Fruit fly (Drosophila melanogaster) whole organism, embryonic: ENCODE results near the gene gish.

Source experiments
- Adf1 ChIP-seq: fragments of 200-800 bp; sonication (Bioruptor generic); IDR thresholded peaks from 2 replicates; pipeline ENCODE4 v1.3.6; 2022; ENCODE audit warnings: missing biosample characterization, missing genetic modification characterization
- CG10366 ChIP-seq: fragments of 200-800 bp; sonication (Bioruptor generic); IDR thresholded peaks from 2 replicates; pipeline ENCODE4 v1.3.6; 2022; ENCODE audit warnings: missing biosample characterization, missing genetic modification characterization
- CG10462 ChIP-seq: fragments of 200-800 bp; sonication (Bioruptor generic); optimal IDR thresholded peaks from 2 replicates; lab custom pipeline; 2016; ENCODE audit warnings: missing biosample characterization, missing genetic modification characterization
- CG14014 ChIP-seq: fragments of 200-800 bp; sonication (Bioruptor generic); IDR thresholded peaks from 2 replicates; pipeline ENCODE4 v1.3.6; 2022; ENCODE audit warnings: missing biosample characterization, missing genetic modification characterization
- CG14050 ChIP-seq: fragments of 200-800 bp; sonication (Bioruptor generic); IDR thresholded peaks from 3 replicates; pipeline ENCODE4 v1.3.6; 2022; ENCODE audit warnings: missing biosample characterization, missing genetic modification characterization
- CG14860 ChIP-seq: fragments of 200-800 bp; sonication (Bioruptor generic); IDR thresholded peaks from 3 replicates; pipeline ENCODE4 v1.3.6; 2022; ENCODE audit warnings: missing biosample characterization, missing genetic modification characterization; ENCODE audit not compliant: partially characterized antibody
- CG1603 ChIP-seq: fragments of 200-800 bp; sonication (Bioruptor generic); optimal IDR thresholded peaks from 2 replicates; lab custom pipeline; 2019; ENCODE audit warnings: missing biosample characterization, mild to moderate bottlenecking, missing genetic modification characterization, moderate library complexity
- CG17829 ChIP-seq: fragments of 200-800 bp; optimal IDR thresholded peaks from 2 replicates; lab custom pipeline; 2019; ENCODE audit warnings: missing biosample characterization, mild to moderate bottlenecking, missing genetic modification characterization, moderate library complexity
- CG18764 ChIP-seq: fragments of 200-800 bp; sonication (Bioruptor generic); optimal IDR thresholded peaks from 3 replicates; lab custom pipeline; 2016; ENCODE audit warnings: missing biosample characterization, missing genetic modification characterization
- CG2199 ChIP-seq: fragments of 200-800 bp; sonication (Bioruptor generic); IDR thresholded peaks from 3 replicates; pipeline ENCODE4 v1.3.6; 2022; ENCODE audit warnings: missing biosample characterization, missing genetic modification characterization
- CG2202 ChIP-seq: fragments of 200-800 bp; sonication (Bioruptor generic); optimal IDR thresholded peaks from 2 replicates; lab custom pipeline; 2018; ENCODE audit warnings: missing biosample characterization, mild to moderate bottlenecking, missing genetic modification characterization
- CG32767 ChIP-seq: fragments of 200-800 bp; sonication (Bioruptor generic); IDR thresholded peaks from 2 replicates; pipeline ENCODE4 v1.3.6; 2022; ENCODE audit warnings: missing biosample characterization, missing genetic modification characterization
- CG34376 ChIP-seq: fragments of 200-800 bp; sonication (Bioruptor generic); optimal IDR thresholded peaks from 2 replicates; lab custom pipeline; 2018; ENCODE audit warnings: missing biosample characterization, mild to moderate bottlenecking, missing genetic modification characterization
- CG42726 ChIP-seq: fragments of 200-800 bp; sonication (Bioruptor generic); IDR thresholded peaks from 2 replicates; pipeline ENCODE4 v1.3.6; 2022; ENCODE audit warnings: missing biosample characterization, missing genetic modification characterization; ENCODE audit not compliant: partially characterized antibody
- CG6813 ChIP-seq: fragments of 200-800 bp; sonication (Bioruptor generic); optimal IDR thresholded peaks from 2 replicates; lab custom pipeline; 2017; ENCODE audit warnings: missing biosample characterization, missing genetic modification characterization, mild to moderate bottlenecking, moderate library complexity, missing genetic modification reagents
- CG7745 ChIP-seq: fragments of 200-800 bp; sonication (Bioruptor generic); optimal IDR thresholded peaks from 2 replicates; lab custom pipeline; 2018; ENCODE audit warnings: missing biosample characterization, mild to moderate bottlenecking, missing genetic modification characterization, moderate library complexity
- CG9727 ChIP-seq: fragments of 200-800 bp; sonication (Bioruptor generic); optimal IDR thresholded peaks from 3 replicates; lab custom pipeline; 2017; ENCODE audit warnings: missing biosample characterization, mild to moderate bottlenecking, missing genetic modification characterization
- CoRest ChIP-seq: fragments of 200-800 bp; sonication (Bioruptor generic); optimal IDR thresholded peaks from 3 replicates; lab custom pipeline; 2018; ENCODE audit warnings: missing biosample characterization, mild to moderate bottlenecking, missing genetic modification characterization, moderate library complexity
- D ChIP-seq, 2 experiments: fragments of 200-800 bp in 1 of 2; fragments of >200 bp in 1 of 2; sonication (Bioruptor generic) in 1 of 2; optimal IDR thresholded peaks; 2 replicates in 1 of 2; 3 replicates in 1 of 2; lab custom pipeline; 2017; ENCODE audit warnings: mild to moderate bottlenecking in 1 of 2, missing biosample characterization in 1 of 2, missing genetic modification characterization in 1 of 2, missing genetic modification reagents in 1 of 2
- D19B ChIP-seq: fragments of 200-800 bp; sonication (Bioruptor generic); optimal IDR thresholded peaks from 2 replicates; lab custom pipeline; 2017; ENCODE audit warnings: missing biosample characterization, mild to moderate bottlenecking, missing genetic modification characterization
- HmgD ChIP-seq: fragments of 200-800 bp; sonication (Bioruptor generic); optimal IDR thresholded peaks from 3 replicates; lab custom pipeline; 2016; ENCODE audit warnings: missing biosample characterization, missing genetic modification characterization
- Hr39 ChIP-seq: fragments of >200 bp; optimal IDR thresholded peaks from 2 replicates; lab custom pipeline; 2017
- MBD-R2 ChIP-seq: fragments of 200-800 bp; sonication (Bioruptor generic); IDR thresholded peaks from 2 replicates; pipeline ENCODE4 v1.3.6; 2022; ENCODE audit warnings: missing biosample characterization, missing genetic modification characterization
- Max ChIP-seq: fragments of 200-800 bp; sonication (Bioruptor generic); optimal IDR thresholded peaks from 2 replicates; lab custom pipeline; 2016; ENCODE audit warnings: missing biosample characterization, mild to moderate bottlenecking, missing genetic modification characterization
- NC2α ChIP-seq: fragments of 200-800 bp; sonication (Bioruptor generic); optimal IDR thresholded peaks from 2 replicates; lab custom pipeline; 2016; ENCODE audit warnings: missing biosample characterization, missing genetic modification characterization
- Poxn ChIP-seq: fragments of 200-800 bp; sonication (Bioruptor generic); IDR thresholded peaks from 2 replicates; pipeline ENCODE4 v1.3.6; 2022; ENCODE audit warnings: missing biosample characterization, missing genetic modification characterization
- Scr ChIP-seq: fragments of 200-800 bp; sonication (Bioruptor generic); IDR thresholded peaks from 2 replicates; pipeline ENCODE4 v1.3.6; 2022; ENCODE audit warnings: missing biosample characterization, missing genetic modification characterization; ENCODE audit not compliant: partially characterized antibody
- Stat92E ChIP-seq, 3 experiments: fragments of >200 bp in 2 of 3; fragments of 200-800 bp in 1 of 3; sonication (Bioruptor generic) in 1 of 3; optimal IDR thresholded peaks; 2 replicates each; lab custom pipeline; 2017 to 2019; ENCODE audit warnings: missing biosample characterization in 3 of 3, missing genetic modification characterization in 3 of 3, mild to moderate bottlenecking in 1 of 3, moderate library complexity in 1 of 3
- TFAM ChIP-seq: fragments of 200-800 bp; sonication (Bioruptor generic); optimal IDR thresholded peaks from 2 replicates; lab custom pipeline; 2017; ENCODE audit warnings: missing biosample characterization, missing genetic modification characterization, inconsistent platforms
- Xrp1 ChIP-seq: fragments of 200-800 bp; sonication (Bioruptor generic); IDR thresholded peaks from 2 replicates; pipeline ENCODE4 v1.3.6; 2022; ENCODE audit warnings: missing biosample characterization, missing genetic modification characterization
- ab ChIP-seq: fragments of 200-800 bp; sonication (Bioruptor generic); optimal IDR thresholded peaks from 2 replicates; lab custom pipeline; 2016; ENCODE audit warnings: missing biosample characterization, missing genetic modification characterization
- ase ChIP-seq: fragments of 200-800 bp; sonication (Bioruptor generic); IDR thresholded peaks from 3 replicates; pipeline ENCODE4 v1.3.6; 2022; ENCODE audit warnings: missing biosample characterization, missing genetic modification characterization
- bigmax ChIP-seq: fragments of 200-800 bp; sonication (Bioruptor generic); optimal IDR thresholded peaks from 2 replicates; lab custom pipeline; 2018; ENCODE audit warnings: missing biosample characterization, mild to moderate bottlenecking, missing genetic modification characterization
- croc ChIP-seq: fragments of 200-800 bp; sonication (Bioruptor generic); conservative IDR thresholded peaks from 3 replicates; pipeline ENCODE4 v1.3.6; 2022; ENCODE audit warnings: missing biosample characterization, missing genetic modification characterization
- crp ChIP-seq, 2 experiments: fragments of 200-800 bp; sonication (Bioruptor generic); optimal IDR thresholded peaks; 2 replicates in 1 of 2; 3 replicates in 1 of 2; lab custom pipeline; 2017; ENCODE audit warnings: missing biosample characterization in 2 of 2, missing genetic modification characterization in 2 of 2, mild to moderate bottlenecking in 1 of 2, moderate library complexity in 1 of 2
- en ChIP-seq: fragments of 200-800 bp; sonication (Bioruptor generic); optimal IDR thresholded peaks from 2 replicates; lab custom pipeline; 2016; ENCODE audit warnings: missing biosample characterization, missing genetic modification characterization
- fd3F ChIP-seq: fragments of 200-800 bp; sonication (Bioruptor generic); optimal IDR thresholded peaks from 2 replicates; lab custom pipeline; 2018; ENCODE audit warnings: missing biosample characterization, mild to moderate bottlenecking, missing genetic modification characterization, moderate library complexity
- gt ChIP-seq: fragments of 200-800 bp; sonication (Bioruptor generic); IDR thresholded peaks from 2 replicates; pipeline ENCODE4 v1.3.6; 2022; ENCODE audit warnings: missing biosample characterization, missing genetic modification characterization
- jigr1 ChIP-seq: fragments of 200-800 bp; sonication (Bioruptor generic); IDR thresholded peaks from 3 replicates; pipeline ENCODE4 v1.3.6; 2022; ENCODE audit warnings: missing biosample characterization, missing genetic modification characterization
- jing ChIP-seq: fragments of 200-800 bp; sonication (Bioruptor generic); optimal IDR thresholded peaks from 2 replicates; lab custom pipeline; 2018; ENCODE audit warnings: missing biosample characterization, mild to moderate bottlenecking, missing genetic modification characterization
- kay ChIP-seq: fragments of 200-800 bp; sonication (Bioruptor generic); optimal IDR thresholded peaks from 2 replicates; lab custom pipeline; 2016; ENCODE audit warnings: missing biosample characterization, missing genetic modification characterization
- ken ChIP-seq: fragments of 200-800 bp; sonication (Bioruptor generic); IDR thresholded peaks from 3 replicates; pipeline ENCODE4 v1.3.6; 2022; ENCODE audit warnings: missing biosample characterization, missing genetic modification characterization
- nom ChIP-seq: fragments of 200-800 bp; sonication (Bioruptor generic); optimal IDR thresholded peaks from 2 replicates; lab custom pipeline; 2017; ENCODE audit warnings: missing biosample characterization, missing genetic modification characterization, mild to moderate bottlenecking, moderate library complexity, missing genetic modification reagents
- org-1 ChIP-seq: fragments of 200-800 bp; sonication (Bioruptor generic); optimal IDR thresholded peaks from 2 replicates; lab custom pipeline; 2017; ENCODE audit warnings: missing biosample characterization, missing genetic modification characterization
- rib ChIP-seq: fragments of 200-800 bp; sonication (Bioruptor generic); IDR thresholded peaks from 2 replicates; pipeline ENCODE4 v1.3.6; 2022; ENCODE audit warnings: missing biosample characterization, missing genetic modification characterization
- seq ChIP-seq: fragments of 200-800 bp; sonication (Bioruptor generic); IDR thresholded peaks from 2 replicates; pipeline ENCODE4 v1.3.6; 2022; ENCODE audit warnings: missing biosample characterization, missing genetic modification characterization
- tio ChIP-seq: fragments of 200-800 bp; sonication (Bioruptor generic); optimal IDR thresholded peaks from 2 replicates; lab custom pipeline; 2017; ENCODE audit warnings: missing biosample characterization, missing genetic modification characterization, inconsistent platforms
- tll ChIP-seq, 2 experiments: fragments of 200-800 bp in 1 of 2; fragments of >200 bp in 1 of 2; sonication (Bioruptor generic) in 1 of 2; optimal IDR thresholded peaks; 2 replicates each; lab custom pipeline; 2017 to 2019; ENCODE audit warnings: missing biosample characterization in 2 of 2, missing genetic modification characterization in 2 of 2, mild to moderate bottlenecking in 1 of 2, moderate library complexity in 1 of 2

gish gene

dm6 chr3R:16260385-16261169, 11.7 kb upstream of the gish start (continued):
- peak; percentile 59 for TF ChIP-seq nom
- no peak for TF ChIP-seq CG7745 (tag; lab: Kevin White, UChicago)
- peak; percentile 47 for TF ChIP-seq bigmax
- TF ChIP-seq Poxn (GFP tag; lab: Robert Waterston, UW): no peak
- peak; percentile 52; the same call in 2 of the 3 replicates for TF ChIP-seq CG14860 (GFP tag; lab: Robert Waterston, UW)
- TF ChIP-seq fd3F (GFP tag; lab: Kevin White, UChicago): peak; percentile 33
- TF ChIP-seq org-1: peak; percentile 3
- TF ChIP-seq CG14050 (GFP tag; lab: Robert Waterston, UW): 0 out of 3 replicates have a peak, but pooled peaks have one; percentile 30
- peak; percentile 63 for TF ChIP-seq CG18764 (GFP tag; lab: Kevin White, UChicago)
- TF ChIP-seq seq (GFP tag; lab: Robert Waterston, UW): no peak
- TF ChIP-seq NC2α (GFP tag; lab: Kevin White, UChicago): peak; percentile 24
- no peak for TF ChIP-seq Hr39 (lab: Kevin White, UChicago)
- peak in 1 of 2 experiments; percentile 36 for TF ChIP-seq tll (GFP tag; optimal IDR thresholded peaks at IDR 0.05; lab: Kevin White, UChicago)
- no peak for TF ChIP-seq rib
- peak; percentile 63 for TF ChIP-seq Scr (GFP tag; lab: Robert Waterston, UW)
- peak; percentile 79 for TF ChIP-seq ken (GFP tag; lab: Robert Waterston, UW)
- peak; percentile 36 for TF ChIP-seq CoRest (tag; lab: Kevin White, UChicago)
- peak; percentile 64 for TF ChIP-seq CG9727
- TF ChIP-seq Stat92E (GFP tag; optimal IDR thresholded peaks at IDR 0.05; lab: Kevin White, UChicago): no peak
- no peak for TF ChIP-seq gt
- peak; percentile 71 for TF ChIP-seq Xrp1 (GFP tag; lab: Robert Waterston, UW)
- peak; percentile 48 for TF ChIP-seq HmgD (GFP tag; lab: Kevin White, UChicago)
- peak; percentile 60; the same call in 2 of the 3 replicates for TF ChIP-seq ase
- peak; percentile 45 for TF ChIP-seq CG14014
- TF ChIP-seq CG1603 (tag; lab: Kevin White, UChicago): peak; percentile 76
- peak; percentile 48; the same call in 1 of the 2 replicates for TF ChIP-seq CG32767
- TF ChIP-seq CG34376 (GFP tag; lab: Kevin White, UChicago): no peak
- 0 out of 3 replicates have a peak, but pooled peaks have one; percentile 62 for TF ChIP-seq CG2199 (GFP tag; lab: Robert Waterston, UW)
- TF ChIP-seq CG10366 (GFP tag; lab: Robert Waterston, UW): peak; percentile 56; the same call in 1 of the 2 replicates
- TF ChIP-seq crp (GFP tag; optimal IDR thresholded peaks at IDR 0.05; lab: Kevin White, UChicago): peak in 1 of 2 experiments; percentile 4
- TF ChIP-seq croc (GFP tag; lab: Robert Waterston, UW): peak; percentile 14; the same call in 1 of the 3 replicates
- no peak for TF ChIP-seq MBD-R2 (GFP tag; lab: Robert Waterston, UW)
- TF ChIP-seq Max: peak; percentile 55
- no peak for TF ChIP-seq kay
- no peak for TF ChIP-seq tio (GFP tag; lab: Kevin White, UChicago)
- peak; percentile 42 for TF ChIP-seq en (GFP tag; lab: Kevin White, UChicago)
- TF ChIP-seq TFAM (GFP tag; lab: Kevin White, UChicago): no peak
- no peak for TF ChIP-seq CG10462 (GFP tag; lab: Kevin White, UChicago)
- TF ChIP-seq CG17829 (tag; lab: Kevin White, UChicago): peak; percentile 71
- TF ChIP-seq CG6813 (GFP tag; lab: Kevin White, UChicago): peak; percentile 62
- no peak for TF ChIP-seq D (optimal IDR thresholded peaks at IDR 0.05; lab: Kevin White, UChicago)
- peak; percentile 57 for TF ChIP-seq D (GFP tag; optimal IDR thresholded peaks at IDR 0.05; lab: Kevin White, UChicago)
- TF ChIP-seq Adf1 (GFP tag; lab: Robert Waterston, UW): no peak
- TF ChIP-seq CG2202 (tag; lab: Kevin White, UChicago): peak; percentile 43
- peak; percentile 30 for TF ChIP-seq jing (GFP tag; lab: Kevin White, UChicago)
- no peak for TF ChIP-seq ab (GFP tag; lab: Kevin White, UChicago)
- TF ChIP-seq jigr1 (GFP tag; lab: Robert Waterston, UW): no peak
- peak; percentile 87 for TF ChIP-seq CG42726 (GFP tag; lab: Robert Waterston, UW)
- TF ChIP-seq D19B (GFP tag; lab: Kevin White, UChicago): no peak
